Fruit fly (Drosophila melanogaster) whole organism, pupa: ENCODE data around the gene emb.

ENCODE experiments used
- CG13204 ChIP-seq: fragments of 200-800 bp; sonication (Bioruptor generic); optimal IDR thresholded peaks from 2 replicates; lab custom pipeline; 2018; ENCODE audit warnings: missing biosample characterization, mild to moderate bottlenecking, missing genetic modification characterization, moderate library complexity
- CG17806 ChIP-seq: fragments of 200-800 bp; sonication (Bioruptor generic); optimal IDR thresholded peaks from 2 replicates; lab custom pipeline; 2018; ENCODE audit warnings: missing biosample characterization, mild to moderate bottlenecking, missing genetic modification characterization, moderate library complexity
- Pif1B ChIP-seq: fragments of 200-800 bp; sonication (Bioruptor generic); optimal IDR thresholded peaks from 3 replicates; lab custom pipeline; 2016; ENCODE audit warnings: missing biosample characterization, missing genetic modification characterization

dm6 chr2L:8442147-8442546, 38.8 kb downstream of the emb start, which contains the start of gene CG31897:
- TF ChIP-seq CG13204 (no peak), CG17806 (no peak), Pif1B (GFP tag; lab: Kevin White, UChicago) (no peak)
